Fruit fly (Drosophila melanogaster) whole organism, embryonic: ENCODE results near the gene Ir25a.

Experiments used
- ATbp ChIP-seq: fragments of 200-800 bp; sonication (Bioruptor generic); optimal IDR thresholded peaks from 2 replicates; lab custom pipeline; 2017; ENCODE audit warnings: missing biosample characterization, mild to moderate bottlenecking, missing genetic modification characterization, missing genetic modification reagents
- Atf6 ChIP-seq: fragments of 200-800 bp; sonication (Bioruptor generic); IDR thresholded peaks from 2 replicates; pipeline ENCODE4 v1.3.6; 2022; ENCODE audit warnings: missing biosample characterization, missing genetic modification characterization
- CG10209 ChIP-seq: fragments of 200-800 bp; sonication (Bioruptor generic); optimal IDR thresholded peaks from 3 replicates; lab custom pipeline; 2017; ENCODE audit warnings: missing biosample characterization, mild to moderate bottlenecking, missing genetic modification characterization, missing genetic modification reagents
- CG10366 ChIP-seq: fragments of 200-800 bp; sonication (Bioruptor generic); IDR thresholded peaks from 2 replicates; pipeline ENCODE4 v1.3.6; 2022; ENCODE audit warnings: missing biosample characterization, missing genetic modification characterization
- CG12071 ChIP-seq: fragments of 200-800 bp; sonication (Bioruptor generic); optimal IDR thresholded peaks from 3 replicates; lab custom pipeline; 2018; ENCODE audit warnings: missing biosample characterization, mild to moderate bottlenecking, missing genetic modification characterization
- CG12659 ChIP-seq: fragments of 200-800 bp; sonication (Bioruptor generic); optimal IDR thresholded peaks from 3 replicates; lab custom pipeline; 2017; ENCODE audit warnings: mild to moderate bottlenecking, missing biosample characterization, missing genetic modification reagents, missing genetic modification characterization
- CG13894 ChIP-seq: fragments of 200-800 bp; sonication (Bioruptor generic); optimal IDR thresholded peaks from 3 replicates; lab custom pipeline; 2018; ENCODE audit warnings: missing biosample characterization, mild to moderate bottlenecking, missing genetic modification characterization, moderate library complexity
- CG17829 ChIP-seq: fragments of 200-800 bp; optimal IDR thresholded peaks from 2 replicates; lab custom pipeline; 2019; ENCODE audit warnings: missing biosample characterization, mild to moderate bottlenecking, missing genetic modification characterization, moderate library complexity
- CG2875 ChIP-seq: fragments of 200-800 bp; sonication (Bioruptor generic); optimal IDR thresholded peaks from 2 replicates; lab custom pipeline; 2017; ENCODE audit warnings: missing biosample characterization, mild to moderate bottlenecking, missing genetic modification characterization, missing genetic modification reagents
- CG31441 ChIP-seq: fragments of 200-800 bp; sonication (Bioruptor generic); IDR thresholded peaks from 2 replicates; pipeline ENCODE4 v1.3.6; 2022; ENCODE audit warnings: missing biosample characterization, missing genetic modification characterization
- CG33557 ChIP-seq: fragments of 200-800 bp; sonication (Bioruptor generic); optimal IDR thresholded peaks from 2 replicates; lab custom pipeline; 2019; ENCODE audit warnings: missing biosample characterization, mild to moderate bottlenecking, missing genetic modification characterization, moderate library complexity
- CG4282 ChIP-seq: fragments of 200-800 bp; sonication (Bioruptor generic); optimal IDR thresholded peaks from 2 replicates; lab custom pipeline; 2016; ENCODE audit warnings: missing biosample characterization, missing genetic modification characterization
- CG8089 ChIP-seq: fragments of 200-800 bp; sonication (Bioruptor generic); optimal IDR thresholded peaks from 3 replicates; lab custom pipeline; 2016; ENCODE audit warnings: missing biosample characterization, missing genetic modification characterization
- CG8290 ChIP-seq, 3 experiments: fragments of 200-800 bp; sonication (Bioruptor generic); optimal IDR thresholded peaks; 2 replicates each; lab custom pipeline; 2016 to 2019; ENCODE audit warnings: missing biosample characterization in 3 of 3, missing genetic modification characterization in 3 of 3, mild to moderate bottlenecking in 2 of 3, moderate library complexity in 1 of 3
- CTCF ChIP-seq: fragments of 200-800 bp; sonication (Bioruptor generic); optimal IDR thresholded peaks from 2 replicates; lab custom pipeline; 2017; ENCODE audit warnings: missing biosample characterization, mild to moderate bottlenecking, missing genetic modification characterization, moderate library complexity
- Camta ChIP-seq: fragments of 200-800 bp; sonication (Bioruptor generic); optimal IDR thresholded peaks from 2 replicates; lab custom pipeline; 2016; ENCODE audit warnings: missing biosample characterization, missing genetic modification characterization
- Dad ChIP-seq: fragments of 200-800 bp; sonication (Bioruptor generic); optimal IDR thresholded peaks from 3 replicates; lab custom pipeline; 2016; ENCODE audit warnings: missing biosample characterization, missing genetic modification characterization
- E2f1 ChIP-seq: fragments of 200-800 bp; sonication (Bioruptor generic); IDR thresholded peaks from 2 replicates; pipeline ENCODE4 v1.3.6; 2022; ENCODE audit warnings: missing biosample characterization, missing genetic modification characterization
- Eip74EF ChIP-seq, 2 experiments: fragments of 200-800 bp in 1 of 2; fragments of >200 bp in 1 of 2; sonication (Bioruptor generic) in 1 of 2; optimal IDR thresholded peaks; 2 replicates each; lab custom pipeline; 2017 to 2019; ENCODE audit warnings: missing biosample characterization in 2 of 2, missing genetic modification characterization in 2 of 2, mild to moderate bottlenecking in 1 of 2, moderate library complexity in 1 of 2
- Fer2 ChIP-seq: fragments of 200-800 bp; sonication (Bioruptor generic); optimal IDR thresholded peaks from 2 replicates; lab custom pipeline; 2018; ENCODE audit warnings: missing biosample characterization, mild to moderate bottlenecking, missing genetic modification characterization, moderate library complexity
- GATAe ChIP-seq: fragments of 200-800 bp; sonication (Bioruptor generic); conservative IDR thresholded peaks from 2 replicates; pipeline ENCODE4 v1.3.6; 2022; ENCODE audit warnings: missing biosample characterization, missing genetic modification characterization
- HHEX ChIP-seq: fragments of 200-800 bp; sonication (Bioruptor generic); optimal IDR thresholded peaks from 3 replicates; lab custom pipeline; 2017; ENCODE audit warnings: missing biosample characterization, mild to moderate bottlenecking, missing genetic modification characterization, missing genetic modification reagents
- HLH3B ChIP-seq: fragments of 200-800 bp; sonication (Bioruptor generic); IDR thresholded peaks from 2 replicates; pipeline ENCODE4 v1.3.6; 2022; ENCODE audit warnings: missing biosample characterization, missing genetic modification characterization
- Hr51 ChIP-seq, 2 experiments: fragments of 200-800 bp; sonication (Bioruptor generic); optimal IDR thresholded peaks; 2 replicates in 1 of 2; 3 replicates in 1 of 2; lab custom pipeline; 2016 to 2018; ENCODE audit warnings: missing biosample characterization in 2 of 2, missing genetic modification characterization in 2 of 2, mild to moderate bottlenecking in 1 of 2, moderate library complexity in 1 of 2
- Hr78 ChIP-seq, 2 experiments: fragments of 200-800 bp in 1 of 2; fragments of >200 bp in 1 of 2; sonication (Bioruptor generic) in 1 of 2; optimal IDR thresholded peaks; 2 replicates each; lab custom pipeline; 2017 to 2019; ENCODE audit warnings: missing biosample characterization in 2 of 2, missing genetic modification characterization in 2 of 2, mild to moderate bottlenecking in 1 of 2, moderate library complexity in 1 of 2
- Mad ChIP-seq: fragments of 200-800 bp; sonication (Bioruptor generic); optimal IDR thresholded peaks from 2 replicates; lab custom pipeline; 2016; ENCODE audit warnings: missing biosample characterization, missing genetic modification characterization
- NK7.1 ChIP-seq: fragments of 200-800 bp; sonication (Bioruptor generic); optimal IDR thresholded peaks from 3 replicates; lab custom pipeline; 2016; ENCODE audit warnings: missing biosample characterization, missing genetic modification characterization
- Nf-YB ChIP-seq: fragments of 200-800 bp; sonication (Bioruptor generic); optimal IDR thresholded peaks from 3 replicates; lab custom pipeline; 2019; ENCODE audit warnings: missing biosample characterization, mild to moderate bottlenecking, missing genetic modification characterization, moderate library complexity
- Poxn ChIP-seq: fragments of 200-800 bp; sonication (Bioruptor generic); IDR thresholded peaks from 2 replicates; pipeline ENCODE4 v1.3.6; 2022; ENCODE audit warnings: missing biosample characterization, missing genetic modification characterization
- Xrp1 ChIP-seq: fragments of 200-800 bp; sonication (Bioruptor generic); IDR thresholded peaks from 2 replicates; pipeline ENCODE4 v1.3.6; 2022; ENCODE audit warnings: missing biosample characterization, missing genetic modification characterization
- fru ChIP-seq: fragments of >200 bp; optimal IDR thresholded peaks from 2 replicates; lab custom pipeline; 2017
- hb ChIP-seq: fragments of 200-800 bp; sonication (Bioruptor generic); IDR thresholded peaks from 3 replicates; pipeline ENCODE4 v1.3.6; 2022; ENCODE audit warnings: missing biosample characterization, missing genetic modification characterization; ENCODE audit not compliant: partially characterized antibody
- jing ChIP-seq: fragments of 200-800 bp; sonication (Bioruptor generic); optimal IDR thresholded peaks from 2 replicates; lab custom pipeline; 2018; ENCODE audit warnings: missing biosample characterization, mild to moderate bottlenecking, missing genetic modification characterization
- klu ChIP-seq: fragments of 200-800 bp; sonication (Bioruptor generic); IDR thresholded peaks from 2 replicates; pipeline ENCODE4 v1.3.6; 2022; ENCODE audit warnings: missing biosample characterization, missing genetic modification characterization
- nmo ChIP-seq: fragments of 200-800 bp; sonication (Bioruptor generic); optimal IDR thresholded peaks from 2 replicates; lab custom pipeline; 2018; ENCODE audit warnings: missing biosample characterization, mild to moderate bottlenecking, missing genetic modification characterization, moderate library complexity
- oc ChIP-seq: fragments of 200-800 bp; sonication (Bioruptor generic); optimal IDR thresholded peaks from 2 replicates; lab custom pipeline; 2018; ENCODE audit warnings: missing biosample characterization, mild to moderate bottlenecking, missing genetic modification characterization, moderate library complexity
- prd ChIP-seq, 3 experiments: fragments of >200 bp in 2 of 3; fragments of 200-800 bp in 1 of 3; sonication (Bioruptor generic) in 1 of 3; optimal IDR thresholded peaks in 2 of 3; IDR thresholded peaks in 1 of 3; 2 replicates in 2 of 3; 3 replicates in 1 of 3; pipeline versions ENCODE4 v1.3.6 to Lab custom; 2017 to 2022; ENCODE audit warnings: missing biosample characterization in 1 of 3, missing genetic modification characterization in 1 of 3
- psq ChIP-seq: fragments of 200-800 bp; sonication (Bioruptor generic); optimal IDR thresholded peaks from 2 replicates; lab custom pipeline; 2017; ENCODE audit warnings: missing biosample characterization, missing genetic modification characterization
- pzg ChIP-seq: fragments of 200-800 bp; sonication (Bioruptor generic); optimal IDR thresholded peaks from 3 replicates; lab custom pipeline; 2018; ENCODE audit warnings: missing biosample characterization, mild to moderate bottlenecking, missing genetic modification characterization, moderate library complexity
- ranshi ChIP-seq: fragments of 200-800 bp; sonication (Bioruptor generic); IDR thresholded peaks from 2 replicates; pipeline ENCODE4 v1.3.6; 2022; ENCODE audit warnings: missing biosample characterization, missing genetic modification characterization
- sens-2 ChIP-seq: fragments of 200-800 bp; sonication (Bioruptor generic); IDR thresholded peaks from 2 replicates; pipeline ENCODE4 v1.3.6; 2022; ENCODE audit warnings: missing biosample characterization, missing genetic modification characterization
- sima ChIP-seq: fragments of 200-800 bp; sonication (Bioruptor generic); optimal IDR thresholded peaks from 2 replicates; lab custom pipeline; 2016; ENCODE audit warnings: missing biosample characterization, missing genetic modification characterization
- sisA ChIP-seq: fragments of 200-800 bp; sonication (Bioruptor generic); IDR thresholded peaks from 2 replicates; pipeline ENCODE4 v1.3.6; 2022; ENCODE audit warnings: missing biosample characterization, missing genetic modification characterization
- slbo ChIP-seq: fragments of 200-800 bp; sonication (Bioruptor generic); IDR thresholded peaks from 2 replicates; pipeline ENCODE4 v1.3.6; 2022; ENCODE audit warnings: missing biosample characterization, missing genetic modification characterization
- unc-4 ChIP-seq: fragments of 200-800 bp; sonication (Bioruptor generic); IDR thresholded peaks from 2 replicates; pipeline ENCODE4 v1.3.6; 2022; ENCODE audit warnings: missing biosample characterization, missing genetic modification characterization; ENCODE audit not compliant: partially characterized antibody
- unpg ChIP-seq: fragments of 200-800 bp; sonication (Bioruptor generic); optimal IDR thresholded peaks from 3 replicates; lab custom pipeline; 2018; ENCODE audit warnings: missing biosample characterization, mild to moderate bottlenecking, missing genetic modification characterization, moderate library complexity
- zen2 ChIP-seq: fragments of 200-800 bp; sonication (Bioruptor generic); IDR thresholded peaks from 3 replicates; pipeline ENCODE4 v1.3.6; 2022; ENCODE audit warnings: missing biosample characterization, missing genetic modification characterization; ENCODE audit not compliant: partially characterized antibody

Ir25a gene

dm6 chr2L:4820448-4821318 is 14.4 kb downstream of the Ir25a start (continued):
- TF ChIP-seq CG10366 (GFP tag; lab: Robert Waterston, UW) (peak; percentile 18; the same call in 1 of the 2 replicates), Mad (GFP tag; lab: Kevin White, UChicago) (no peak), HHEX (GFP tag; lab: Kevin White, UChicago) (peak; percentile 21), HLH3B (GFP tag; lab: Robert Waterston, UW) (peak; percentile 44; the same call in 1 of the 2 replicates), Eip74EF (GFP tag; optimal IDR thresholded peaks at IDR 0.05; lab: Kevin White, UChicago) (no peak), ATbp (GFP tag; lab: Kevin White, UChicago) (peak; percentile 25), E2f1 (GFP tag; lab: Robert Waterston, UW) (peak; percentile 44), ranshi (GFP tag; lab: Robert Waterston, UW) (peak; percentile 40; the same call in 1 of the 2 replicates), Poxn (GFP tag; lab: Robert Waterston, UW) (no peak), sisA (GFP tag; lab: Robert Waterston, UW) (peak; percentile 39), CG10209 (GFP tag; lab: Kevin White, UChicago) (no peak), CG12659 (GFP tag; lab: Kevin White, UChicago) (peak; percentile 64), CG12071 (GFP tag; lab: Kevin White, UChicago) (peak; percentile 16), CG13894 (no peak), Xrp1 (GFP tag; lab: Robert Waterston, UW) (peak; percentile 51), klu (GFP tag; lab: Robert Waterston, UW) (no peak), CG17829 (tag; lab: Kevin White, UChicago) (peak; percentile 63), Dad (GFP tag; lab: Kevin White, UChicago) (no peak), fru (lab: Kevin White, UChicago) (no peak), psq (GFP tag; lab: Kevin White, UChicago) (peak; percentile 33), zen2 (GFP tag; lab: Robert Waterston, UW) (no peak), unpg (GFP tag; lab: Kevin White, UChicago) (peak; percentile 14), prd (optimal IDR thresholded peaks at IDR 0.05; lab: Kevin White, UChicago) (no peak), prd (GFP tag; IDR thresholded peaks at IDR 0.05; lab: Robert Waterston, UW) (peak; percentile 77), sima (GFP tag; lab: Kevin White, UChicago) (no peak), Fer2 (tag; lab: Kevin White, UChicago) (no peak), pzg (GFP tag; lab: Kevin White, UChicago) (no peak), CG8089 (GFP tag; lab: Kevin White, UChicago) (no peak), CG2875 (GFP tag; lab: Kevin White, UChicago) (no peak), sens-2 (GFP tag; lab: Robert Waterston, UW) (no peak), Atf6 (GFP tag; lab: Robert Waterston, UW) (no peak), Hr78 (GFP tag; optimal IDR thresholded peaks at IDR 0.05; lab: Kevin White, UChicago) (peak in 1 of 2 experiments; percentile 21), jing (GFP tag; lab: Kevin White, UChicago) (peak; percentile 24), CG33557 (peak; percentile 10), CG8290 (GFP tag; optimal IDR thresholded peaks at IDR 0.05; lab: Kevin White, UChicago) (no peak), CG8290 (tag; optimal IDR thresholded peaks at IDR 0.05; lab: Kevin White, UChicago) (peak; percentile 52 to 74), CTCF (GFP tag; lab: Kevin White, UChicago) (no peak), Hr51 (GFP tag; optimal IDR thresholded peaks at IDR 0.05; lab: Kevin White, UChicago) (peak in 1 of 2 experiments; percentile 60), CG4282 (no peak), slbo (GFP tag; lab: Robert Waterston, UW) (peak; percentile 65), unc-4 (GFP tag; lab: Robert Waterston, UW) (no peak), Nf-YB (GFP tag; lab: Kevin White, UChicago) (peak; percentile 38), Camta (no peak), hb (GFP tag; lab: Robert Waterston, UW) (no peak), CG31441 (GFP tag; lab: Robert Waterston, UW) (peak; percentile 67; the same call in 1 of the 2 replicates), NK7.1 (no peak), nmo (GFP tag; lab: Kevin White, UChicago) (peak; percentile 55), oc (no peak), GATAe (GFP tag; lab: Robert Waterston, UW) (no peak)
